Fruit fly (Drosophila melanogaster): ENCODE measurements around the gene CG14315.

The CG14315 gene

dm6 chr3R:18168398-18168797 lies 9.9 kb downstream of the CG14315 start (continued):
- TF ChIP-seq unpg (GFP tag; optimal IDR thresholded peaks at IDR 0.05), result peak; percentile 29
- TF ChIP-seq CG12391 (tag; optimal IDR thresholded peaks at IDR 0.05), result peak; percentile 31
- no peak for TF ChIP-seq Bgb (GFP tag; IDR thresholded peaks at IDR 0.05; ENCODE audit: partially characterized antibody)
- peak; percentile 14 for TF ChIP-seq Fer2 (tag; optimal IDR thresholded peaks at IDR 0.05)
- TF ChIP-seq Dip3 (GFP tag; optimal IDR thresholded peaks at IDR 0.05), result peak; percentile 21
- no peak for TF ChIP-seq cg (GFP tag; optimal IDR thresholded peaks at IDR 0.05)
- no peak for TF ChIP-seq CG14860 (GFP tag; IDR thresholded peaks at IDR 0.05; ENCODE audit: partially characterized antibody)
- TF ChIP-seq CG15696 (tag; optimal IDR thresholded peaks at IDR 0.05), result no peak
- TF ChIP-seq CG2120 (GFP tag; optimal IDR thresholded peaks at IDR 0.05), result peak; percentile 58
- no peak for TF ChIP-seq Atf-2 (GFP tag; optimal IDR thresholded peaks at IDR 0.05)
- TF ChIP-seq gt (GFP tag; IDR thresholded peaks at IDR 0.05), result no peak
- TF ChIP-seq cwo (GFP tag; optimal IDR thresholded peaks at IDR 0.05), result peak; percentile 7
- peak; percentile 28 for TF ChIP-seq pzg (GFP tag; optimal IDR thresholded peaks at IDR 0.05)
- no peak for TF ChIP-seq gcm (GFP tag; optimal IDR thresholded peaks at IDR 0.05)
- no peak for TF ChIP-seq CG31224 (GFP tag; IDR thresholded peaks at IDR 0.05)
- TF ChIP-seq CG16863 (GFP tag; optimal IDR thresholded peaks at IDR 0.05), result no peak
- peak; percentile 69 for TF ChIP-seq NFAT (GFP tag; IDR thresholded peaks at IDR 0.05)
- peak; percentile 43 for TF ChIP-seq CG7786 (GFP tag; optimal IDR thresholded peaks at IDR 0.05)
- 0 out of 3 replicates have a peak, but pooled peaks have one; percentile 25 for TF ChIP-seq CG6175 (GFP tag; IDR thresholded peaks at IDR 0.05)
- no peak for TF ChIP-seq CG11723 (GFP tag; optimal IDR thresholded peaks at IDR 0.05)
- TF ChIP-seq Kr (GFP tag; optimal IDR thresholded peaks at IDR 0.05), result no peak
- no peak for TF ChIP-seq sug (tag; optimal IDR thresholded peaks at IDR 0.05)
- peak; percentile 14 for TF ChIP-seq CG13775 (GFP tag; optimal IDR thresholded peaks at IDR 0.05)
- no peak for TF ChIP-seq CG1832 (GFP tag; optimal IDR thresholded peaks at IDR 0.05)
- TF ChIP-seq sna (GFP tag; IDR thresholded peaks at IDR 0.05; ENCODE audit: partially characterized antibody), result no peak
- TF ChIP-seq bsh (GFP tag; optimal IDR thresholded peaks at IDR 0.05), result peak in 1 of 2 experiments; percentile 12
- no peak for TF ChIP-seq gsb (GFP tag; IDR thresholded peaks at IDR 0.05)
- TF ChIP-seq Fer1 (GFP tag; optimal IDR thresholded peaks at IDR 0.05), result peak; percentile 32
- peak; percentile 88 for TF ChIP-seq yki (optimal IDR thresholded peaks at IDR 0.05)
- TF ChIP-seq sima (GFP tag; optimal IDR thresholded peaks at IDR 0.05), result no peak
- TF ChIP-seq CG5180 (GFP tag; optimal IDR thresholded peaks at IDR 0.05), result peak; percentile 13
- peak; percentile 73 for TF ChIP-seq CG10543 (GFP tag; optimal IDR thresholded peaks at IDR 0.05)
- TF ChIP-seq bowl (GFP tag; IDR thresholded peaks at IDR 0.05), result no peak
- peak; percentile 14 for TF ChIP-seq HmgZ (tag; optimal IDR thresholded peaks at IDR 0.05)
- TF ChIP-seq CG8089 (GFP tag; optimal IDR thresholded peaks at IDR 0.05), result no peak
- TF ChIP-seq GATAe (GFP tag; conservative IDR thresholded peaks at IDR 0.05), result no peak
- TF ChIP-seq ac (GFP tag; optimal IDR thresholded peaks at IDR 0.05), result no peak
- TF ChIP-seq lab (GFP tag; optimal IDR thresholded peaks at IDR 0.05), result peak; percentile 38
- peak; percentile 24 for TF ChIP-seq CG2116 (GFP tag; optimal IDR thresholded peaks at IDR 0.05)
- no peak for TF ChIP-seq insv (GFP tag; optimal IDR thresholded peaks at IDR 0.05)
- no peak for TF ChIP-seq cato (GFP tag; optimal IDR thresholded peaks at IDR 0.05; ENCODE audit: borderline replicate concordance)
- TF ChIP-seq row (GFP tag; IDR thresholded peaks at IDR 0.05), result peak; percentile 63
- TF ChIP-seq CG17568 (GFP tag; optimal IDR thresholded peaks at IDR 0.05), result no peak
- TF ChIP-seq mam (GFP tag; optimal IDR thresholded peaks at IDR 0.05), result peak; percentile 21
- peak; percentile 97 for TF ChIP-seq CG11504 (tag; optimal IDR thresholded peaks at IDR 0.05)
- 0 out of 2 replicates have a peak, but pooled peaks have one; percentile 9 for TF ChIP-seq rib (GFP tag; IDR thresholded peaks at IDR 0.05)
- no peak for TF ChIP-seq run (tag; optimal IDR thresholded peaks at IDR 0.05)
- no peak for TF ChIP-seq seq (GFP tag; IDR thresholded peaks at IDR 0.05)
- TF ChIP-seq Ptx1 (GFP tag; IDR thresholded peaks at IDR 0.05), result 0 out of 2 replicates have a peak, but pooled peaks have one; percentile 21
- TF ChIP-seq CG8765 (GFP tag; IDR thresholded peaks at IDR 0.05), result no peak
- TF ChIP-seq ind (GFP tag; optimal IDR thresholded peaks at IDR 0.05), result no peak

All from whole organism, embryonic.